Fruit fly (Drosophila melanogaster) S2 (cell line): ENCODE data around the gene CG42536.

Source experiments
- CG8478 ChIP-seq: fragments of >200 bp; optimal IDR thresholded peaks from 2 replicates; lab custom pipeline; 2018
- CTCF ChIP-seq, 2 experiments: fragments of >200 bp; optimal IDR thresholded peaks; 2 replicates each; lab custom pipeline; 2018

- TF ChIP-seq CG8478 = no peak
- TF ChIP-seq CTCF (optimal IDR thresholded peaks at IDR 0.05; lab: Kevin White, UChicago) = no peak
Observed at dm6 chr3L:10584965-10585364, 44.9 kb downstream of the CG42536 start.
